Worm (Caenorhabditis elegans) whole organism, L3 larva: ENCODE data around the gene H38K22.7.

Experiments
- R02D3.7 ChIP-seq: fragments of 150-350 bp; optimal IDR thresholded peaks from 2 replicates; lab custom pipeline; 2014; ENCODE audit warnings: missing biosample characterization, missing genetic modification characterization
- aly-2 ChIP-seq: fragments of 150-350 bp; optimal IDR thresholded peaks from 2 replicates; lab custom pipeline; 2014; ENCODE audit warnings: missing biosample characterization, missing genetic modification characterization
- ama-1 ChIP-seq: fragments of 150-350 bp; optimal IDR thresholded peaks from 2 replicates; lab custom pipeline; 2018
- ceh-16 ChIP-seq: sonication (generic microtip); optimal IDR thresholded peaks from 2 replicates; lab custom pipeline; 2017; ENCODE audit warnings: missing biosample characterization, missing genetic modification characterization
- jun-1 ChIP-seq: fragments of 150-350 bp; optimal IDR thresholded peaks from 2 replicates; lab custom pipeline; 2014; ENCODE audit warnings: missing biosample characterization, missing genetic modification reagents, missing genetic modification characterization
- lin-39 ChIP-seq: fragments of 150-350 bp; optimal IDR thresholded peaks from 2 replicates; lab custom pipeline; 2018; ENCODE audit warnings: missing biosample characterization, missing genetic modification reagents, missing genetic modification characterization
- pha-4 ChIP-seq: fragments of 150-350 bp; optimal IDR thresholded peaks from 2 replicates; lab custom pipeline; 2014; ENCODE audit warnings: missing biosample characterization, missing genetic modification reagents, missing genetic modification characterization
- unc-62 ChIP-seq: fragments of 150-350 bp; sonication (generic microtip); optimal IDR thresholded peaks from 4 replicates; lab custom pipeline; 2014; ENCODE audit warnings: missing biosample characterization, missing genetic modification reagents, missing genetic modification characterization

ce11 chrIII:4314502-4314901 is 7.0 kb upstream of the H38K22.7 start:
- TF ChIP-seq aly-2 (no peak), ama-1 (lab: Kevin White, UChicago) (no peak), R02D3.7 (tag; lab: Kevin White, UChicago) (no peak), lin-39 (tag; lab: Kevin White, UChicago) (no peak), unc-62 (GFP tag; lab: Kevin White, UChicago) (no peak), ceh-16 (tag; lab: Kevin White, UChicago) (no peak), pha-4 (tag; lab: Kevin White, UChicago) (no peak), jun-1 (tag; lab: Kevin White, UChicago) (no peak)
